Worm (Caenorhabditis elegans) whole organism, L2 larva: ENCODE measurements around the gene C14B9.8.

ENCODE experiments used
- C34F6.9 ChIP-seq: fragments of 150-350 bp; optimal IDR thresholded peaks from 2 replicates; lab custom pipeline; 2014; ENCODE audit warnings: missing biosample characterization, missing genetic modification characterization
- F13H6.1 ChIP-seq: sonication (generic microtip); optimal IDR thresholded peaks from 2 replicates; lab custom pipeline; 2016; ENCODE audit warnings: missing genetic modification characterization, missing compliant biosample characterization
- R02D3.7 ChIP-seq: fragments of 150-350 bp; optimal IDR thresholded peaks from 2 replicates; lab custom pipeline; 2014; ENCODE audit warnings: missing biosample characterization, missing genetic modification characterization
- Y55F3AM.14 ChIP-seq: fragments of 200-800 bp; sonication (Bioruptor generic); optimal IDR thresholded peaks from 2 replicates; lab custom pipeline; 2018; ENCODE audit warnings: mild to moderate bottlenecking, missing genetic modification characterization, missing compliant biosample characterization
- ZK546.5 ChIP-seq: sonication (generic microtip); optimal IDR thresholded peaks from 2 replicates; lab custom pipeline; 2017; ENCODE audit warnings: missing biosample characterization, missing genetic modification characterization
- alr-1 ChIP-seq: fragments of 150-350 bp; optimal IDR thresholded peaks from 2 replicates; lab custom pipeline; 2014; ENCODE audit warnings: missing biosample characterization, missing genetic modification characterization
- aly-2 ChIP-seq: fragments of 150-350 bp; optimal IDR thresholded peaks from 2 replicates; lab custom pipeline; 2014; ENCODE audit warnings: missing biosample characterization, missing genetic modification characterization
- ama-1 ChIP-seq: fragments of 150-350 bp; optimal IDR thresholded peaks from 2 replicates; lab custom pipeline; 2018; ENCODE audit warnings: inconsistent platforms
- blmp-1 ChIP-seq: sonication (generic microtip); optimal IDR thresholded peaks from 2 replicates; lab custom pipeline; 2017; ENCODE audit warnings: missing genetic modification characterization, mild to moderate bottlenecking, missing compliant biosample characterization, antibody characterized with exemption, moderate library complexity; ENCODE audit not compliant: insufficient read depth
- ceh-16 ChIP-seq: fragments of 150-350 bp; optimal IDR thresholded peaks from 2 replicates; lab custom pipeline; 2014; ENCODE audit warnings: missing biosample characterization, missing genetic modification characterization
- ceh-82 ChIP-seq: fragments of 150-350 bp; optimal IDR thresholded peaks from 2 replicates; lab custom pipeline; 2014; ENCODE audit warnings: missing biosample characterization, missing genetic modification characterization
- crh-2 ChIP-seq: sonication (generic microtip); optimal IDR thresholded peaks from 2 replicates; lab custom pipeline; 2017; ENCODE audit warnings: missing biosample characterization, missing genetic modification characterization
- dmd-4 ChIP-seq: sonication (generic microtip); optimal IDR thresholded peaks from 2 replicates; lab custom pipeline; 2017; ENCODE audit warnings: missing biosample characterization, missing genetic modification characterization
- egl-27 ChIP-seq: sonication (generic microtip); optimal IDR thresholded peaks from 3 replicates; lab custom pipeline; 2017; ENCODE audit warnings: missing biosample characterization, missing genetic modification reagents, missing genetic modification characterization
- elt-1 ChIP-seq: fragments of 150-350 bp; optimal IDR thresholded peaks from 2 replicates; lab custom pipeline; 2014; ENCODE audit warnings: missing biosample characterization, missing genetic modification characterization
- elt-3 ChIP-seq: sonication (generic microtip); optimal IDR thresholded peaks from 2 replicates; lab custom pipeline; 2017; ENCODE audit warnings: missing biosample characterization, missing genetic modification characterization
- fos-1 ChIP-seq: fragments of 150-350 bp; optimal IDR thresholded peaks from 2 replicates; lab custom pipeline; 2014; ENCODE audit warnings: missing biosample characterization, missing genetic modification characterization
- gmeb-1 ChIP-seq: fragments of 150-350 bp; optimal IDR thresholded peaks from 2 replicates; lab custom pipeline; 2014; ENCODE audit warnings: missing biosample characterization, missing genetic modification characterization
- lin-11 ChIP-seq: fragments of 150-350 bp; sonication (generic microtip); optimal IDR thresholded peaks from 2 replicates; lab custom pipeline; 2014; ENCODE audit warnings: missing biosample characterization, missing genetic modification characterization, inconsistent platforms, mixed read lengths
- lin-13 ChIP-seq: fragments of 150-350 bp; optimal IDR thresholded peaks from 2 replicates; lab custom pipeline; 2014; ENCODE audit warnings: missing biosample characterization, missing genetic modification reagents, missing genetic modification characterization
- lsy-2 ChIP-seq, 2 experiments: fragments of 150-350 bp in 1 of 2; sonication (generic microtip) in 1 of 2; optimal IDR thresholded peaks; 2 replicates each; lab custom pipeline; 2014 to 2017; ENCODE audit warnings: missing biosample characterization in 2 of 2, missing genetic modification characterization in 2 of 2
- mab-5 ChIP-seq: fragments of 150-350 bp; optimal IDR thresholded peaks from 2 replicates; lab custom pipeline; 2014; ENCODE audit warnings: missing biosample characterization, missing genetic modification characterization
- mbf-1 ChIP-seq: sonication (generic microtip); optimal IDR thresholded peaks from 2 replicates; lab custom pipeline; 2017; ENCODE audit warnings: missing biosample characterization, missing genetic modification characterization
- nhr-10 ChIP-seq: sonication (generic microtip); optimal IDR thresholded peaks from 2 replicates; lab custom pipeline; 2017; ENCODE audit warnings: missing biosample characterization, missing genetic modification characterization
- nhr-11 ChIP-seq: fragments of 150-350 bp; optimal IDR thresholded peaks from 2 replicates; lab custom pipeline; 2014; ENCODE audit warnings: missing biosample characterization, missing genetic modification characterization
- nhr-12 ChIP-seq: fragments of 150-350 bp; optimal IDR thresholded peaks from 2 replicates; lab custom pipeline; 2014; ENCODE audit warnings: missing biosample characterization, missing genetic modification characterization
- nhr-129 ChIP-seq: fragments of 150-350 bp; optimal IDR thresholded peaks from 2 replicates; lab custom pipeline; 2014; ENCODE audit warnings: missing biosample characterization, missing genetic modification characterization
- nhr-21 ChIP-seq: fragments of 150-350 bp; optimal IDR thresholded peaks from 2 replicates; lab custom pipeline; 2014; ENCODE audit warnings: missing biosample characterization, missing genetic modification characterization
- nhr-23 ChIP-seq: fragments of 150-350 bp; optimal IDR thresholded peaks from 2 replicates; lab custom pipeline; 2014; ENCODE audit warnings: missing biosample characterization, missing genetic modification reagents, missing genetic modification characterization
- nhr-237 ChIP-seq: fragments of 150-350 bp; optimal IDR thresholded peaks from 2 replicates; lab custom pipeline; 2014; ENCODE audit warnings: missing biosample characterization, missing genetic modification characterization
- nhr-25 ChIP-seq: fragments of 150-350 bp; sonication (generic microtip); optimal IDR thresholded peaks from 3 replicates; lab custom pipeline; 2014; ENCODE audit warnings: missing biosample characterization, missing genetic modification characterization
- nhr-6 ChIP-seq: fragments of 150-350 bp; optimal IDR thresholded peaks from 2 replicates; lab custom pipeline; 2014; ENCODE audit warnings: missing biosample characterization, missing genetic modification characterization
- nhr-77 ChIP-seq: fragments of 150-350 bp; optimal IDR thresholded peaks from 2 replicates; lab custom pipeline; 2014; ENCODE audit warnings: missing biosample characterization, missing genetic modification characterization
- peb-1 ChIP-seq: fragments of 150-350 bp; optimal IDR thresholded peaks from 2 replicates; lab custom pipeline; 2014; ENCODE audit warnings: missing biosample characterization, missing genetic modification characterization
- sem-4 ChIP-seq: fragments of 150-350 bp; optimal IDR thresholded peaks from 2 replicates; lab custom pipeline; 2014; ENCODE audit warnings: missing biosample characterization, missing genetic modification reagents, missing genetic modification characterization
- skn-1 ChIP-seq: sonication (generic microtip); optimal IDR thresholded peaks from 2 replicates; lab custom pipeline; 2017; ENCODE audit warnings: missing biosample characterization, missing genetic modification characterization
- sma-3 ChIP-seq: sonication (generic microtip); optimal IDR thresholded peaks from 2 replicates; lab custom pipeline; 2016; ENCODE audit warnings: missing genetic modification reagents, missing genetic modification characterization, missing compliant biosample characterization
- sma-9 ChIP-seq, 2 experiments: fragments of 150-350 bp in 1 of 2; sonication (generic microtip) in 1 of 2; optimal IDR thresholded peaks; 2 replicates each; lab custom pipeline; 2014 to 2016; ENCODE audit warnings: missing genetic modification characterization in 2 of 2, mild to moderate bottlenecking in 1 of 2, missing biosample characterization in 1 of 2, missing compliant biosample characterization in 1 of 2, missing genetic modification reagents in 1 of 2, moderate library complexity in 1 of 2
- snpc-4 ChIP-seq: fragments of 150-350 bp; optimal IDR thresholded peaks from 2 replicates; lab custom pipeline; 2014; ENCODE audit warnings: missing biosample characterization, missing genetic modification characterization
- unc-39 ChIP-seq: fragments of 150-350 bp; optimal IDR thresholded peaks from 2 replicates; lab custom pipeline; 2014; ENCODE audit warnings: missing biosample characterization, missing genetic modification characterization
- unc-55 ChIP-seq: fragments of 150-350 bp; sonication (generic microtip); optimal IDR thresholded peaks from 3 replicates; lab custom pipeline; 2014; ENCODE audit warnings: missing biosample characterization, missing genetic modification reagents, missing genetic modification characterization
- unc-62 ChIP-seq: fragments of 150-350 bp; optimal IDR thresholded peaks from 2 replicates; lab custom pipeline; 2014; ENCODE audit warnings: missing biosample characterization, missing genetic modification reagents, missing genetic modification characterization
- zag-1 ChIP-seq: fragments of 150-350 bp; optimal IDR thresholded peaks from 2 replicates; lab custom pipeline; 2014; ENCODE audit warnings: missing biosample characterization, missing genetic modification characterization
- ztf-1 ChIP-seq: fragments of 200-800 bp; sonication (Bioruptor generic); conservative IDR thresholded peaks from 2 replicates; pipeline ENCODE4 v1.3.6; 2022; ENCODE audit warnings: missing genetic modification characterization, missing compliant biosample characterization
- ztf-11 ChIP-seq: sonication (generic microtip); optimal IDR thresholded peaks from 2 replicates; lab custom pipeline; 2017; ENCODE audit warnings: missing biosample characterization, missing genetic modification characterization
- ztf-4 ChIP-seq: fragments of 150-350 bp; optimal IDR thresholded peaks from 2 replicates; lab custom pipeline; 2014; ENCODE audit warnings: missing biosample characterization, missing genetic modification characterization

C14B9.8 gene

ce11 chrIII:8129195-8129594, 15.2 kb downstream of the C14B9.8 start:
- peak; percentile 7 for TF ChIP-seq nhr-25 (tag; lab: Kevin White, UChicago)
- no peak for TF ChIP-seq gmeb-1 (tag; lab: Kevin White, UChicago)
- TF ChIP-seq zag-1 (tag; lab: Kevin White, UChicago): no peak
- TF ChIP-seq ztf-11 (tag; lab: Kevin White, UChicago): no peak
- no peak for TF ChIP-seq ZK546.5 (tag; lab: Kevin White, UChicago)
- no peak for TF ChIP-seq nhr-12 (tag; lab: Kevin White, UChicago)
- no peak for TF ChIP-seq sem-4
- no peak for TF ChIP-seq blmp-1 (tag; lab: Kevin White, UChicago)

ce11 chrIII:8126978-8127377, 17.5 kb downstream of the C14B9.8 start:
- TF ChIP-seq nhr-23 (no peak), nhr-10 (tag; lab: Kevin White, UChicago) (no peak), nhr-129 (tag; lab: Kevin White, UChicago) (peak; percentile 51), nhr-12 (tag; lab: Kevin White, UChicago) (no peak), crh-2 (no peak), mab-5 (no peak), F13H6.1 (tag; lab: Kevin White, UChicago) (peak; percentile 6), skn-1 (tag; lab: Kevin White, UChicago) (no peak), nhr-6 (tag; lab: Kevin White, UChicago) (no peak), blmp-1 (tag; lab: Kevin White, UChicago) (no peak), elt-1 (tag; lab: Kevin White, UChicago) (no peak), unc-55 (peak; percentile 37), ceh-82 (tag; lab: Kevin White, UChicago) (no peak), sem-4 (no peak), aly-2 (tag; lab: Kevin White, UChicago) (no peak), R02D3.7 (no peak), ceh-16 (tag; lab: Kevin White, UChicago) (no peak), alr-1 (tag; lab: Kevin White, UChicago) (no peak), nhr-21 (no peak), lsy-2 (tag; optimal IDR thresholded peaks at IDR 0.05; lab: Kevin White, UChicago) (peak; percentile 11 to 22), ztf-4 (no peak), nhr-237 (no peak), nhr-25 (tag; lab: Kevin White, UChicago) (no peak), fos-1 (tag; lab: Kevin White, UChicago) (no peak)
- TF ChIP-seq, all 48 proteins: peak for 4

- peak; percentile 85 for TF ChIP-seq crh-2
- no peak for TF ChIP-seq aly-2 (tag; lab: Kevin White, UChicago)
- TF ChIP-seq unc-62 (GFP tag; lab: Kevin White, UChicago): no peak
- TF ChIP-seq gmeb-1 (tag; lab: Kevin White, UChicago): peak; percentile 32
- TF ChIP-seq C34F6.9 (tag; lab: Kevin White, UChicago): peak; percentile 71
- peak; percentile 34 for TF ChIP-seq nhr-21
- no peak for TF ChIP-seq lin-11 (tag; lab: Kevin White, UChicago)
- TF ChIP-seq nhr-25 (tag; lab: Kevin White, UChicago): peak; percentile 26
- no peak for TF ChIP-seq Y55F3AM.14 (GFP tag; lab: Kevin White, UChicago)
- no peak for TF ChIP-seq ZK546.5 (tag; lab: Kevin White, UChicago)
- peak; percentile 63 for TF ChIP-seq nhr-129 (tag; lab: Kevin White, UChicago)
- TF ChIP-seq nhr-23: no peak
- peak; percentile 53 for TF ChIP-seq egl-27
- no peak for TF ChIP-seq R02D3.7
- TF ChIP-seq sem-4: no peak
- no peak for TF ChIP-seq ztf-1 (GFP tag; lab: Robert Waterston, UW)
- TF ChIP-seq ceh-82 (tag; lab: Kevin White, UChicago): no peak
- no peak for TF ChIP-seq blmp-1 (tag; lab: Kevin White, UChicago)
- TF ChIP-seq snpc-4 (tag; lab: Kevin White, UChicago): no peak
- TF ChIP-seq mbf-1 (tag; lab: Kevin White, UChicago): no peak
- no peak for TF ChIP-seq nhr-237
- TF ChIP-seq ceh-16 (tag; lab: Kevin White, UChicago): no peak
- peak; percentile 85 for TF ChIP-seq sma-9 (GFP tag; optimal IDR thresholded peaks at IDR 0.05; lab: Kevin White, UChicago)
- no peak for TF ChIP-seq sma-9 (tag; optimal IDR thresholded peaks at IDR 0.05; lab: Kevin White, UChicago)
- no peak for TF ChIP-seq nhr-11
- peak; percentile 38 for TF ChIP-seq sma-3 (GFP tag; lab: Kevin White, UChicago)
- no peak for TF ChIP-seq nhr-12 (tag; lab: Kevin White, UChicago)
- TF ChIP-seq elt-3 (tag; lab: Kevin White, UChicago): no peak
- TF ChIP-seq fos-1 (tag; lab: Kevin White, UChicago): peak; percentile 72
- no peak for TF ChIP-seq nhr-77 (tag; lab: Kevin White, UChicago)
- TF ChIP-seq skn-1 (tag; lab: Kevin White, UChicago): no peak
- TF ChIP-seq nhr-6 (tag; lab: Kevin White, UChicago): peak; percentile 80
- TF ChIP-seq F13H6.1 (tag; lab: Kevin White, UChicago): peak; percentile 67
- no peak for TF ChIP-seq elt-1 (tag; lab: Kevin White, UChicago)
- TF ChIP-seq lsy-2 (tag; optimal IDR thresholded peaks at IDR 0.05; lab: Kevin White, UChicago): peak; percentile 62 to 81
- no peak for TF ChIP-seq dmd-4 (tag; lab: Kevin White, UChicago)
- peak; percentile 89 for TF ChIP-seq unc-55
- TF ChIP-seq ztf-4: peak; percentile 40
- TF ChIP-seq zag-1 (tag; lab: Kevin White, UChicago): no peak
- TF ChIP-seq ama-1 (lab: Kevin White, UChicago): no peak
- TF ChIP-seq peb-1: no peak
- TF ChIP-seq unc-39 (tag; lab: Kevin White, UChicago): no peak
- peak; percentile 36 for TF ChIP-seq lin-13
These were observed 19.2 kb downstream of the C14B9.8 start for ce11 chrIII:8125234-8125633.
